Fruit fly (Drosophila melanogaster) whole organism, embryonic: ENCODE data around the gene CG17187.

ENCODE experiments used
- Blimp-1 ChIP-seq: fragments of 200-800 bp; sonication (Bioruptor generic); optimal IDR thresholded peaks from 3 replicates; lab custom pipeline; 2018; ENCODE audit warnings: missing biosample characterization, missing genetic modification characterization, mild to moderate bottlenecking, moderate library complexity, missing genetic modification reagents
- CG32772 ChIP-seq: fragments of 200-800 bp; sonication (Bioruptor generic); IDR thresholded peaks from 2 replicates; pipeline ENCODE4 v1.3.6; 2022; ENCODE audit warnings: missing biosample characterization, missing genetic modification characterization
- Hmx ChIP-seq: fragments of 200-800 bp; sonication (Bioruptor generic); optimal IDR thresholded peaks from 2 replicates; lab custom pipeline; 2016; ENCODE audit warnings: missing biosample characterization, missing genetic modification characterization
- Lhr ChIP-seq: fragments of 200-800 bp; sonication (Bioruptor generic); optimal IDR thresholded peaks from 3 replicates; lab custom pipeline; 2017; ENCODE audit warnings: mild to moderate bottlenecking, missing biosample characterization, missing genetic modification reagents, missing genetic modification characterization
- Lpt ChIP-seq: fragments of >200 bp; optimal IDR thresholded peaks from 2 replicates; lab custom pipeline; 2018; ENCODE audit warnings: missing biosample characterization, missing genetic modification characterization
- Med ChIP-seq: fragments of 200-800 bp; sonication (Bioruptor generic); peaks from one replicate; lab custom pipeline; 2016; ENCODE audit warnings: missing biosample characterization, missing genetic modification characterization, mild to moderate bottlenecking, inconsistent platforms, moderate library complexity

- TF ChIP-seq Blimp-1 (GFP tag; lab: Kevin White, UChicago) (no peak), CG32772 (GFP tag; lab: Robert Waterston, UW) (no peak), Hmx (no peak), Med (GFP tag; lab: Kevin White, UChicago) (peak; percentile 32), Lpt (GFP tag; lab: Kevin White, UChicago) (no peak), Lhr (peak; percentile 6)
Observed at dm6 chr3R:11236041-11236440, 4.4 kb upstream of the CG17187 start, which contains the start of gene CG31441.
